Worm (Caenorhabditis elegans) whole organism, young adult: ENCODE measurements around the gene cct-5.

Experiments used
- B0019.2 ChIP-seq: fragments of 200-800 bp; sonication (Bioruptor generic); conservative IDR thresholded peaks from 2 replicates; pipeline ENCODE4 v1.3.6; 2022; ENCODE audit warnings: missing genetic modification reagents, missing genetic modification characterization, missing compliant biosample characterization
- D2030.7 ChIP-seq: fragments of 200-800 bp; sonication (Bioruptor generic); IDR thresholded peaks from 2 replicates; pipeline ENCODE4 v1.3.6; 2022; ENCODE audit warnings: missing genetic modification reagents, missing genetic modification characterization, missing compliant biosample characterization
- F10E7.11 ChIP-seq: sonication (generic microtip); optimal IDR thresholded peaks from 2 replicates; lab custom pipeline; 2017; ENCODE audit warnings: mild to moderate bottlenecking, missing genetic modification characterization, moderate library complexity, missing compliant biosample characterization
- F22D6.2 ChIP-seq: sonication (generic microtip); optimal IDR thresholded peaks from 2 replicates; lab custom pipeline; 2016; ENCODE audit warnings: mild to moderate bottlenecking, missing genetic modification characterization, missing compliant biosample characterization
- F33H1.4 ChIP-seq: fragments of 200-800 bp; sonication (Bioruptor generic); IDR thresholded peaks from 2 replicates; pipeline ENCODE4 v1.3.6; 2022; ENCODE audit warnings: missing genetic modification reagents, missing genetic modification characterization, missing compliant biosample characterization
- F39B2.1 ChIP-seq: fragments of 200-800 bp; sonication (Bioruptor generic); IDR thresholded peaks from 2 replicates; pipeline ENCODE4 v1.3.6; 2022; ENCODE audit warnings: missing genetic modification reagents, missing genetic modification characterization, missing compliant biosample characterization
- F57A8.1 ChIP-seq: fragments of 200-800 bp; sonication (Bioruptor generic); optimal IDR thresholded peaks from 2 replicates; lab custom pipeline; 2018; ENCODE audit warnings: mild to moderate bottlenecking, missing genetic modification characterization, moderate library complexity, missing compliant biosample characterization
- K11D2.4 ChIP-seq: fragments of 200-800 bp; sonication (Bioruptor generic); IDR thresholded peaks from 2 replicates; pipeline ENCODE4 v1.3.6; 2022; ENCODE audit warnings: missing genetic modification reagents, missing genetic modification characterization, missing compliant biosample characterization
- K12H6.12 ChIP-seq: fragments of 200-800 bp; sonication (Bioruptor generic); optimal IDR thresholded peaks from 2 replicates; lab custom pipeline; 2018; ENCODE audit warnings: mild to moderate bottlenecking, missing genetic modification characterization, missing compliant biosample characterization
- Y53G8AR.9 ChIP-seq: fragments of 200-800 bp; sonication (Bioruptor generic); conservative IDR thresholded peaks from 2 replicates; pipeline ENCODE4 v1.3.6; 2022; ENCODE audit warnings: missing genetic modification reagents, missing genetic modification characterization, missing compliant biosample characterization
- Y56A3A.18 ChIP-seq: fragments of 200-800 bp; sonication (Bioruptor generic); IDR thresholded peaks from 2 replicates; pipeline ENCODE4 v1.3.6; 2022; ENCODE audit warnings: missing genetic modification reagents, missing genetic modification characterization, missing compliant biosample characterization
- Y67H2A.10 ChIP-seq: fragments of 200-800 bp; sonication (Bioruptor generic); conservative IDR thresholded peaks from 2 replicates; pipeline ENCODE4 v1.3.6; 2022; ENCODE audit warnings: missing genetic modification reagents, missing genetic modification characterization, missing compliant biosample characterization
- akir-1 ChIP-seq: fragments of 200-800 bp; sonication (Bioruptor generic); optimal IDR thresholded peaks from 2 replicates; lab custom pipeline; 2018; ENCODE audit warnings: mild to moderate bottlenecking, missing genetic modification characterization, moderate library complexity, missing compliant biosample characterization
- ama-1 ChIP-seq, 3 experiments: fragments of 150-350 bp in 1 of 3; sonication (generic microtip) in 2 of 3; optimal IDR thresholded peaks; 2 replicates each; lab custom pipeline; 2014 to 2018; ENCODE audit warnings: missing biosample characterization in 2 of 3, missing genetic modification characterization in 2 of 3, missing genetic modification reagents in 2 of 3
- aptf-3 ChIP-seq: fragments of 200-800 bp; sonication (Bioruptor generic); IDR thresholded peaks from 2 replicates; pipeline ENCODE4 v1.3.6; 2022; ENCODE audit warnings: missing genetic modification characterization, missing compliant biosample characterization
- attf-3 ChIP-seq: fragments of 200-800 bp; sonication (Bioruptor generic); conservative IDR thresholded peaks from 2 replicates; pipeline ENCODE4 v1.3.6; 2022; ENCODE audit warnings: missing genetic modification reagents, missing genetic modification characterization, missing compliant biosample characterization
- ceh-40 ChIP-seq: fragments of 200-800 bp; sonication (Bioruptor generic); IDR thresholded peaks from 2 replicates; pipeline ENCODE4 v1.3.6; 2022; ENCODE audit warnings: missing genetic modification characterization, missing compliant biosample characterization
- ceh-58 ChIP-seq: fragments of 200-800 bp; sonication (Bioruptor generic); IDR thresholded peaks from 2 replicates; pipeline ENCODE4 v1.3.6; 2022; ENCODE audit warnings: missing genetic modification characterization, missing compliant biosample characterization
- die-1 ChIP-seq: sonication (generic microtip); optimal IDR thresholded peaks from 2 replicates; lab custom pipeline; 2016; ENCODE audit warnings: missing genotype, mild to moderate bottlenecking, missing genetic modification characterization, missing compliant biosample characterization
- efl-1 ChIP-seq: fragments of 150-350 bp; optimal IDR thresholded peaks from 2 replicates; lab custom pipeline; 2014; ENCODE audit warnings: missing biosample characterization, missing genetic modification reagents, missing genetic modification characterization
- gei-17 ChIP-seq: fragments of 200-800 bp; sonication (Bioruptor generic); optimal IDR thresholded peaks from 2 replicates; lab custom pipeline; 2018; ENCODE audit warnings: mild to moderate bottlenecking, missing genetic modification characterization, missing compliant biosample characterization
- hrde-1 ChIP-seq: sonication (generic microtip); optimal IDR thresholded peaks from 2 replicates; lab custom pipeline; 2016; ENCODE audit warnings: missing genetic modification characterization, mild to moderate bottlenecking, missing compliant biosample characterization, moderate library complexity, missing genotype, missing genetic modification reagents, borderline replicate concordance
- hsf-1 ChIP-seq: fragments of 200-800 bp; sonication (Bioruptor generic); IDR thresholded peaks from 2 replicates; pipeline ENCODE4 v1.3.6; 2022; ENCODE audit warnings: missing genetic modification reagents, missing genetic modification characterization, missing compliant biosample characterization
- let-607 ChIP-seq, 2 experiments: fragments of 200-800 bp in 1 of 2; sonication (Bioruptor generic) in 1 of 2; sonication (generic microtip) in 1 of 2; optimal IDR thresholded peaks; 2 replicates each; lab custom pipeline; 2016 to 2018; ENCODE audit warnings: mild to moderate bottlenecking in 2 of 2, missing compliant biosample characterization in 2 of 2, missing genetic modification characterization in 2 of 2, moderate library complexity in 2 of 2, missing genotype in 1 of 2
- lin-40 ChIP-seq: sonication (generic microtip); optimal IDR thresholded peaks from 2 replicates; lab custom pipeline; 2016; ENCODE audit warnings: missing genetic modification characterization, mild to moderate bottlenecking, missing compliant biosample characterization, missing genotype, missing genetic modification reagents
- lin-54 ChIP-seq: fragments of 200-800 bp; sonication (Bioruptor generic); optimal IDR thresholded peaks from 2 replicates; lab custom pipeline; 2018; ENCODE audit warnings: mild to moderate bottlenecking, missing genetic modification characterization, missing compliant biosample characterization
- lsl-1 ChIP-seq: fragments of 200-800 bp; sonication (Bioruptor generic); optimal IDR thresholded peaks from 2 replicates; lab custom pipeline; 2018; ENCODE audit warnings: mild to moderate bottlenecking, missing genetic modification characterization, moderate library complexity, missing compliant biosample characterization
- madf-6 ChIP-seq: fragments of 200-800 bp; sonication (Bioruptor generic); IDR thresholded peaks from 2 replicates; pipeline ENCODE4 v1.3.6; 2022; ENCODE audit warnings: missing genetic modification reagents, missing genetic modification characterization, missing compliant biosample characterization
- mcd-1 ChIP-seq: fragments of 200-800 bp; sonication (Bioruptor generic); IDR thresholded peaks from 2 replicates; pipeline ENCODE4 v1.3.6; 2022; ENCODE audit warnings: missing genetic modification reagents, missing genetic modification characterization, missing compliant biosample characterization
- nfya-2 ChIP-seq: fragments of 200-800 bp; sonication (Bioruptor generic); IDR thresholded peaks from 2 replicates; pipeline ENCODE4 v1.3.6; 2022; ENCODE audit warnings: missing genetic modification reagents, missing genetic modification characterization, missing compliant biosample characterization
- nhr-120 ChIP-seq: fragments of 200-800 bp; sonication (Bioruptor generic); IDR thresholded peaks from 2 replicates; pipeline ENCODE4 v1.3.6; 2022; ENCODE audit warnings: missing genetic modification characterization, missing compliant biosample characterization
- nhr-179 ChIP-seq: sonication (generic microtip); optimal IDR thresholded peaks from 2 replicates; lab custom pipeline; 2016; ENCODE audit warnings: mild to moderate bottlenecking, missing genetic modification characterization, missing compliant biosample characterization
- nhr-80 ChIP-seq: sonication (generic microtip); optimal IDR thresholded peaks from 2 replicates; lab custom pipeline; 2016; ENCODE audit warnings: missing genetic modification characterization, missing compliant biosample characterization
- rec-8 ChIP-seq, 2 experiments: sonication (generic microtip); optimal IDR thresholded peaks; 2 replicates each; lab custom pipeline; 2016; ENCODE audit warnings: mild to moderate bottlenecking in 2 of 2, missing genetic modification characterization in 2 of 2, missing genetic modification reagents in 2 of 2, missing genotype in 2 of 2, missing biosample characterization in 1 of 2, missing compliant biosample characterization in 1 of 2, moderate library complexity in 1 of 2
- repo-1 ChIP-seq: sonication (generic microtip); optimal IDR thresholded peaks from 2 replicates; lab custom pipeline; 2017; ENCODE audit warnings: mild to moderate bottlenecking, missing genetic modification characterization, missing compliant biosample characterization
- rpc-1 ChIP-seq, 2 experiments: fragments of 150-350 bp in 1 of 2; sonication (generic microtip) in 1 of 2; optimal IDR thresholded peaks; 2 replicates each; lab custom pipeline; 2014 to 2018; ENCODE audit warnings: missing biosample characterization in 1 of 2, missing genetic modification characterization in 1 of 2, missing genetic modification reagents in 1 of 2, missing genotype in 1 of 2
- snpc-4 ChIP-seq, 5 experiments: fragments of 150-350 bp in 1 of 5; sonication (generic microtip) in 4 of 5; optimal IDR thresholded peaks; 2 replicates each; lab custom pipeline; 2014 to 2018; ENCODE audit warnings: missing genetic modification characterization in 5 of 5, missing biosample characterization in 3 of 5, antibody characterized with exemption in 2 of 5, mild to moderate bottlenecking in 2 of 5, missing compliant biosample characterization in 2 of 5, missing genotype in 2 of 5, moderate library complexity in 2 of 5, missing genetic modification reagents in 1 of 5
- somi-1 ChIP-seq: fragments of 200-800 bp; sonication (Bioruptor generic); optimal IDR thresholded peaks from 2 replicates; lab custom pipeline; 2018; ENCODE audit warnings: mild to moderate bottlenecking, missing genetic modification characterization, missing compliant biosample characterization
- sptf-2 ChIP-seq: fragments of 200-800 bp; sonication (Bioruptor generic); optimal IDR thresholded peaks from 2 replicates; lab custom pipeline; 2018; ENCODE audit warnings: mild to moderate bottlenecking, missing genetic modification characterization, missing compliant biosample characterization
- tbx-9 ChIP-seq: sonication (generic microtip); optimal IDR thresholded peaks from 2 replicates; lab custom pipeline; 2016; ENCODE audit warnings: borderline replicate concordance, missing genetic modification characterization, inconsistent platforms, missing compliant biosample characterization
- tlf-1 ChIP-seq: fragments of 200-800 bp; sonication (Bioruptor generic); optimal IDR thresholded peaks from 2 replicates; lab custom pipeline; 2018; ENCODE audit warnings: mild to moderate bottlenecking, missing genetic modification characterization, missing compliant biosample characterization
- unc-130 ChIP-seq: sonication (generic microtip); optimal IDR thresholded peaks from 2 replicates; lab custom pipeline; 2016; ENCODE audit warnings: missing genetic modification reagents, missing genetic modification characterization, missing compliant biosample characterization
- xnd-1 ChIP-seq: sonication (generic microtip); optimal IDR thresholded peaks from 2 replicates; lab custom pipeline; 2016; ENCODE audit warnings: missing genotype, missing genetic modification reagents, missing genetic modification characterization, missing compliant biosample characterization
- zim-3 ChIP-seq: sonication (generic microtip); optimal IDR thresholded peaks from 2 replicates; lab custom pipeline; 2017; ENCODE audit warnings: mild to moderate bottlenecking, missing genetic modification characterization, moderate library complexity, missing compliant biosample characterization
- ztf-18 ChIP-seq: sonication (generic microtip); optimal IDR thresholded peaks from 2 replicates; lab custom pipeline; 2016; ENCODE audit warnings: missing genotype, mild to moderate bottlenecking, missing genetic modification characterization, missing compliant biosample characterization
- ztf-25 ChIP-seq: fragments of 200-800 bp; sonication (Bioruptor generic); IDR thresholded peaks from 2 replicates; pipeline ENCODE4 v1.3.6; 2022; ENCODE audit warnings: missing genetic modification reagents, missing genetic modification characterization, missing compliant biosample characterization
- ztf-26 ChIP-seq: sonication (generic microtip); optimal IDR thresholded peaks from 2 replicates; lab custom pipeline; 2017; ENCODE audit warnings: missing genetic modification characterization, missing compliant biosample characterization
- ztf-28 ChIP-seq: fragments of 200-800 bp; sonication (Bioruptor generic); IDR thresholded peaks from 2 replicates; pipeline ENCODE4 v1.3.6; 2022; ENCODE audit warnings: missing genetic modification reagents, missing genetic modification characterization, missing compliant biosample characterization

cct-5 gene

ce11 chrIII:4496085-4496484, 11.8 kb downstream of the cct-5 start (continued):
- no peak for TF ChIP-seq lsl-1 (GFP tag; lab: Kevin White, UChicago)
- TF ChIP-seq nhr-80 (tag; lab: Kevin White, UChicago) = peak; percentile 93
- no peak for TF ChIP-seq xnd-1 (tag; lab: Kevin White, UChicago)
- no peak for TF ChIP-seq rpc-1 (optimal IDR thresholded peaks at IDR 0.05; lab: Kevin White, UChicago)
- no peak for TF ChIP-seq rpc-1 (tag; optimal IDR thresholded peaks at IDR 0.05; lab: Kevin White, UChicago)
- TF ChIP-seq attf-3 (GFP tag; lab: Robert Waterston, UW) = no peak
- TF ChIP-seq hsf-1 (GFP tag; lab: Robert Waterston, UW) = no peak
- no peak for TF ChIP-seq snpc-4 (GFP tag; optimal IDR thresholded peaks at IDR 0.05; lab: Kevin White, UChicago)
- TF ChIP-seq snpc-4 (tag; optimal IDR thresholded peaks at IDR 0.05; lab: Kevin White, UChicago) = peak in 1 of 4 experiments; percentile 7
- TF ChIP-seq ztf-18 (tag; lab: Kevin White, UChicago) = no peak
- TF ChIP-seq efl-1 (GFP tag; lab: Kevin White, UChicago) = no peak
- TF ChIP-seq unc-130 (GFP tag; lab: Kevin White, UChicago) = no peak
- TF ChIP-seq zim-3 (tag; lab: Kevin White, UChicago) = no peak
- no peak for TF ChIP-seq sptf-2
- no peak for TF ChIP-seq aptf-3 (GFP tag; lab: Robert Waterston, UW)
- TF ChIP-seq lin-40 (tag; lab: Kevin White, UChicago) = peak; percentile 36
- TF ChIP-seq Y53G8AR.9 (GFP tag; lab: Robert Waterston, UW) = no peak
- no peak for TF ChIP-seq F10E7.11 (tag; lab: Kevin White, UChicago)
- no peak for TF ChIP-seq nhr-179 (tag; lab: Kevin White, UChicago)
- no peak for TF ChIP-seq hrde-1 (tag; lab: Kevin White, UChicago)
- TF ChIP-seq ama-1 (optimal IDR thresholded peaks at IDR 0.05; lab: Kevin White, UChicago) = no peak
- TF ChIP-seq ama-1 (GFP tag; optimal IDR thresholded peaks at IDR 0.05; lab: Kevin White, UChicago) = no peak
- no peak for TF ChIP-seq akir-1 (GFP tag; lab: Kevin White, UChicago)
- no peak for TF ChIP-seq F33H1.4 (GFP tag; lab: Robert Waterston, UW)
- no peak for TF ChIP-seq ztf-28 (GFP tag; lab: Robert Waterston, UW)
- no peak for TF ChIP-seq D2030.7
- TF ChIP-seq madf-6 (GFP tag; lab: Robert Waterston, UW) = no peak
- TF ChIP-seq rec-8 (tag; optimal IDR thresholded peaks at IDR 0.05; lab: Kevin White, UChicago) = no peak
- TF ChIP-seq gei-17 = no peak
- TF ChIP-seq ceh-40 (GFP tag; lab: Robert Waterston, UW) = no peak
- no peak for TF ChIP-seq somi-1 (GFP tag; lab: Kevin White, UChicago)
- no peak for TF ChIP-seq tlf-1 (GFP tag; lab: Kevin White, UChicago)
- no peak for TF ChIP-seq Y67H2A.10 (GFP tag; lab: Robert Waterston, UW)
- no peak for TF ChIP-seq F57A8.1 (GFP tag; lab: Kevin White, UChicago)
- TF ChIP-seq nhr-120 (GFP tag; lab: Robert Waterston, UW) = no peak
- TF ChIP-seq K12H6.12 = no peak
- no peak for TF ChIP-seq B0019.2 (GFP tag; lab: Robert Waterston, UW)
- peak; percentile 33 to 35 for TF ChIP-seq let-607 (tag; optimal IDR thresholded peaks at IDR 0.05; lab: Kevin White, UChicago)
- no peak for TF ChIP-seq ztf-25 (GFP tag; lab: Robert Waterston, UW)
- TF ChIP-seq die-1 (tag; lab: Kevin White, UChicago) = no peak
- TF ChIP-seq ceh-58 (GFP tag; lab: Robert Waterston, UW) = no peak
- TF ChIP-seq ztf-26 (tag; lab: Kevin White, UChicago) = peak; percentile 9
- no peak for TF ChIP-seq lin-54 (GFP tag; lab: Kevin White, UChicago)
- TF ChIP-seq tbx-9 (tag; lab: Kevin White, UChicago) = no peak
- no peak for TF ChIP-seq nfya-2 (GFP tag; lab: Robert Waterston, UW)
- TF ChIP-seq Y56A3A.18 (GFP tag; lab: Robert Waterston, UW) = 0 out of 2 replicates have a peak, but pooled peaks have one; percentile 56
- TF ChIP-seq K11D2.4 = no peak
- no peak for TF ChIP-seq F22D6.2 (tag; lab: Kevin White, UChicago)
- TF ChIP-seq mcd-1 (GFP tag; lab: Robert Waterston, UW) = no peak
- TF ChIP-seq repo-1 = no peak
- no peak for TF ChIP-seq F39B2.1 (GFP tag; lab: Robert Waterston, UW)
